Fruit fly (Drosophila melanogaster) whole organism, embryonic: ENCODE data around the gene Rhp.

ENCODE experiments used
- CG10267 ChIP-seq: fragments of 200-800 bp; sonication (Bioruptor generic); optimal IDR thresholded peaks from 2 replicates; lab custom pipeline; 2018; ENCODE audit warnings: missing biosample characterization, mild to moderate bottlenecking, missing genetic modification characterization, moderate library complexity
- CG10565 ChIP-seq: fragments of 200-800 bp; sonication (Bioruptor generic); optimal IDR thresholded peaks from 3 replicates; lab custom pipeline; 2016; ENCODE audit warnings: missing biosample characterization, mild to moderate bottlenecking, missing genetic modification characterization
- CG11398 ChIP-seq: fragments of 200-800 bp; sonication (Bioruptor generic); optimal IDR thresholded peaks from 2 replicates; lab custom pipeline; 2016; ENCODE audit warnings: missing biosample characterization, missing genetic modification characterization
- CG13123 ChIP-seq: fragments of 200-800 bp; sonication (Bioruptor generic); optimal IDR thresholded peaks from 2 replicates; lab custom pipeline; 2016; ENCODE audit warnings: missing biosample characterization, missing genetic modification characterization
- CG13287 ChIP-seq: fragments of 200-800 bp; sonication (Bioruptor generic); IDR thresholded peaks from 2 replicates; pipeline ENCODE4 v1.3.6; 2022; ENCODE audit warnings: missing biosample characterization, missing genetic modification characterization; ENCODE audit not compliant: partially characterized antibody
- CG13296 ChIP-seq: fragments of 200-800 bp; sonication (Bioruptor generic); optimal IDR thresholded peaks from 3 replicates; lab custom pipeline; 2018; ENCODE audit warnings: missing biosample characterization, mild to moderate bottlenecking, missing genetic modification characterization
- CG1529 ChIP-seq: fragments of 200-800 bp; sonication (Bioruptor generic); optimal IDR thresholded peaks from 3 replicates; lab custom pipeline; 2018; ENCODE audit warnings: missing biosample characterization, missing genetic modification characterization
- CG17385 ChIP-seq: fragments of 200-800 bp; sonication (Bioruptor generic); optimal IDR thresholded peaks from 3 replicates; lab custom pipeline; 2018; ENCODE audit warnings: missing biosample characterization, mild to moderate bottlenecking, missing genetic modification characterization
- CG17612 ChIP-seq: fragments of 200-800 bp; sonication (Bioruptor generic); IDR thresholded peaks from 2 replicates; pipeline ENCODE4 v1.3.6; 2022; ENCODE audit warnings: missing biosample characterization, missing genetic modification characterization
- CG18476 ChIP-seq: fragments of 200-800 bp; sonication (Bioruptor generic); optimal IDR thresholded peaks from 2 replicates; lab custom pipeline; 2016; ENCODE audit warnings: missing biosample characterization, mild to moderate bottlenecking, missing genetic modification characterization
- CG2120 ChIP-seq: fragments of 200-800 bp; sonication (Bioruptor generic); optimal IDR thresholded peaks from 3 replicates; lab custom pipeline; 2016; ENCODE audit warnings: missing biosample characterization, missing genetic modification characterization
- CG2199 ChIP-seq: fragments of 200-800 bp; sonication (Bioruptor generic); IDR thresholded peaks from 3 replicates; pipeline ENCODE4 v1.3.6; 2022; ENCODE audit warnings: missing biosample characterization, missing genetic modification characterization
- CG4424 ChIP-seq: fragments of 200-800 bp; sonication (Bioruptor generic); optimal IDR thresholded peaks from 3 replicates; lab custom pipeline; 2016; ENCODE audit warnings: missing biosample characterization, missing genetic modification characterization
- CG7839 ChIP-seq: fragments of 200-800 bp; sonication (Bioruptor generic); optimal IDR thresholded peaks from 3 replicates; lab custom pipeline; 2018; ENCODE audit warnings: missing biosample characterization, mild to moderate bottlenecking, missing genetic modification characterization, moderate library complexity
- CG7963 ChIP-seq: fragments of 200-800 bp; sonication (Bioruptor generic); IDR thresholded peaks from 3 replicates; pipeline ENCODE4 v1.3.6; 2022; ENCODE audit warnings: missing biosample characterization, missing genetic modification characterization; ENCODE audit not compliant: partially characterized antibody
- CG8388 ChIP-seq: fragments of 200-800 bp; sonication (Bioruptor generic); optimal IDR thresholded peaks from 2 replicates; lab custom pipeline; 2019; ENCODE audit warnings: missing biosample characterization, mild to moderate bottlenecking, missing genetic modification characterization, moderate library complexity
- CG9817 ChIP-seq: fragments of 200-800 bp; sonication (Bioruptor generic); optimal IDR thresholded peaks from 2 replicates; lab custom pipeline; 2018; ENCODE audit warnings: missing biosample characterization, mild to moderate bottlenecking, missing genetic modification characterization, moderate library complexity
- Dp ChIP-seq: fragments of 200-800 bp; sonication (Bioruptor generic); optimal IDR thresholded peaks from 2 replicates; lab custom pipeline; 2018; ENCODE audit warnings: missing biosample characterization, mild to moderate bottlenecking, missing genetic modification characterization, moderate library complexity
- Dref ChIP-seq: fragments of 200-800 bp; sonication (Bioruptor generic); IDR thresholded peaks from 2 replicates; pipeline ENCODE4 v1.3.6; 2022; ENCODE audit warnings: missing biosample characterization, missing genetic modification characterization
- Ets65A ChIP-seq: fragments of 200-800 bp; sonication (Bioruptor generic); peaks from one replicate; lab custom pipeline; 2016; ENCODE audit warnings: missing biosample characterization, missing genetic modification characterization
- Hmx ChIP-seq: fragments of 200-800 bp; sonication (Bioruptor generic); optimal IDR thresholded peaks from 2 replicates; lab custom pipeline; 2016; ENCODE audit warnings: missing biosample characterization, missing genetic modification characterization
- Hr3 ChIP-seq: fragments of 200-800 bp; sonication (Bioruptor generic); optimal IDR thresholded peaks from 3 replicates; lab custom pipeline; 2016; ENCODE audit warnings: missing biosample characterization, missing genetic modification characterization
- MBD-R2 ChIP-seq: fragments of 200-800 bp; sonication (Bioruptor generic); IDR thresholded peaks from 2 replicates; pipeline ENCODE4 v1.3.6; 2022; ENCODE audit warnings: missing biosample characterization, missing genetic modification characterization
- MESR4 ChIP-seq: fragments of 200-800 bp; sonication (Bioruptor generic); optimal IDR thresholded peaks from 2 replicates; lab custom pipeline; 2018; ENCODE audit warnings: missing biosample characterization, mild to moderate bottlenecking, missing genetic modification characterization, moderate library complexity
- Max ChIP-seq: fragments of 200-800 bp; sonication (Bioruptor generic); optimal IDR thresholded peaks from 2 replicates; lab custom pipeline; 2016; ENCODE audit warnings: missing biosample characterization, mild to moderate bottlenecking, missing genetic modification characterization
- Med ChIP-seq: fragments of 200-800 bp; sonication (Bioruptor generic); peaks from one replicate; lab custom pipeline; 2016; ENCODE audit warnings: missing biosample characterization, missing genetic modification characterization, mild to moderate bottlenecking, inconsistent platforms, moderate library complexity
- Mes4 ChIP-seq: fragments of 200-800 bp; sonication (Bioruptor generic); optimal IDR thresholded peaks from 2 replicates; lab custom pipeline; 2016; ENCODE audit warnings: missing biosample characterization, missing genetic modification characterization
- NK7.1 ChIP-seq: fragments of 200-800 bp; sonication (Bioruptor generic); optimal IDR thresholded peaks from 3 replicates; lab custom pipeline; 2016; ENCODE audit warnings: missing biosample characterization, missing genetic modification characterization
- Nf-YB ChIP-seq: fragments of 200-800 bp; sonication (Bioruptor generic); optimal IDR thresholded peaks from 3 replicates; lab custom pipeline; 2019; ENCODE audit warnings: missing biosample characterization, mild to moderate bottlenecking, missing genetic modification characterization, moderate library complexity
- Oaz ChIP-seq: fragments of 200-800 bp; sonication (Bioruptor generic); IDR thresholded peaks from 2 replicates; pipeline ENCODE4 v1.3.6; 2022; ENCODE audit warnings: missing biosample characterization, missing genetic modification characterization
- Scr ChIP-seq: fragments of 200-800 bp; sonication (Bioruptor generic); IDR thresholded peaks from 2 replicates; pipeline ENCODE4 v1.3.6; 2022; ENCODE audit warnings: missing biosample characterization, missing genetic modification characterization; ENCODE audit not compliant: partially characterized antibody
- bcd ChIP-seq: fragments of 200-800 bp; sonication (Bioruptor generic); optimal IDR thresholded peaks from 2 replicates; lab custom pipeline; 2017; ENCODE audit warnings: missing biosample characterization, mild to moderate bottlenecking, missing genetic modification characterization
- caup ChIP-seq: fragments of 200-800 bp; sonication (Bioruptor generic); optimal IDR thresholded peaks from 3 replicates; lab custom pipeline; 2017; ENCODE audit warnings: missing biosample characterization, mild to moderate bottlenecking, missing genetic modification characterization, moderate library complexity; ENCODE audit not compliant: severe bottlenecking
- cg ChIP-seq: fragments of 200-800 bp; sonication (Bioruptor generic); optimal IDR thresholded peaks from 3 replicates; lab custom pipeline; 2019; ENCODE audit warnings: missing biosample characterization, mild to moderate bottlenecking, missing genetic modification characterization, moderate library complexity
- chif ChIP-seq, 2 experiments: fragments of 200-800 bp; sonication (Bioruptor generic); optimal IDR thresholded peaks; 3 replicates each; lab custom pipeline; 2016; ENCODE audit warnings: missing biosample characterization in 2 of 2, missing genetic modification characterization in 2 of 2
- chinmo ChIP-seq: fragments of 200-800 bp; sonication (Bioruptor generic); IDR thresholded peaks from 4 replicates; pipeline ENCODE4 v1.3.6; 2022; ENCODE audit warnings: missing biosample characterization, missing genetic modification characterization; ENCODE audit not compliant: partially characterized antibody
- chm ChIP-seq: fragments of 200-800 bp; sonication (Bioruptor generic); IDR thresholded peaks from 2 replicates; pipeline ENCODE4 v1.3.6; 2022; ENCODE audit warnings: missing biosample characterization, missing genetic modification characterization
- danr ChIP-seq: fragments of 200-800 bp; sonication (Bioruptor generic); IDR thresholded peaks from 2 replicates; pipeline ENCODE4 v1.3.6; 2022; ENCODE audit warnings: missing biosample characterization, missing genetic modification characterization
- en ChIP-seq: fragments of 200-800 bp; sonication (Bioruptor generic); optimal IDR thresholded peaks from 2 replicates; lab custom pipeline; 2016; ENCODE audit warnings: missing biosample characterization, missing genetic modification characterization
- fd64A ChIP-seq: fragments of 200-800 bp; sonication (Bioruptor generic); optimal IDR thresholded peaks from 3 replicates; lab custom pipeline; 2018; ENCODE audit warnings: missing biosample characterization, mild to moderate bottlenecking, missing genetic modification characterization
- gt ChIP-seq: fragments of 200-800 bp; sonication (Bioruptor generic); IDR thresholded peaks from 2 replicates; pipeline ENCODE4 v1.3.6; 2022; ENCODE audit warnings: missing biosample characterization, missing genetic modification characterization
- mirr ChIP-seq: fragments of 200-800 bp; sonication (Bioruptor generic); optimal IDR thresholded peaks from 3 replicates; lab custom pipeline; 2018; ENCODE audit warnings: missing biosample characterization, mild to moderate bottlenecking, missing genetic modification characterization
- nmo ChIP-seq: fragments of 200-800 bp; sonication (Bioruptor generic); optimal IDR thresholded peaks from 2 replicates; lab custom pipeline; 2018; ENCODE audit warnings: missing biosample characterization, mild to moderate bottlenecking, missing genetic modification characterization, moderate library complexity
- org-1 ChIP-seq: fragments of 200-800 bp; sonication (Bioruptor generic); optimal IDR thresholded peaks from 2 replicates; lab custom pipeline; 2017; ENCODE audit warnings: missing biosample characterization, missing genetic modification characterization
- p53 ChIP-seq: fragments of 200-800 bp; sonication (Bioruptor generic); optimal IDR thresholded peaks from 2 replicates; lab custom pipeline; 2016; ENCODE audit warnings: missing biosample characterization, missing genetic modification characterization
- repo ChIP-seq: fragments of 200-800 bp; sonication (Bioruptor generic); optimal IDR thresholded peaks from 2 replicates; lab custom pipeline; 2016; ENCODE audit warnings: missing biosample characterization, missing genetic modification characterization
- ro ChIP-seq: fragments of 200-800 bp; sonication (Bioruptor generic); IDR thresholded peaks from 2 replicates; pipeline ENCODE4 v1.3.6; 2022; ENCODE audit warnings: missing biosample characterization, missing genetic modification characterization
- slou ChIP-seq: fragments of 200-800 bp; sonication (Bioruptor generic); optimal IDR thresholded peaks from 3 replicates; lab custom pipeline; 2016; ENCODE audit warnings: missing biosample characterization, missing genetic modification characterization
- sug ChIP-seq: fragments of 200-800 bp; optimal IDR thresholded peaks from 2 replicates; lab custom pipeline; 2019; ENCODE audit warnings: missing biosample characterization, mild to moderate bottlenecking, missing genetic modification characterization, moderate library complexity
- tgo ChIP-seq: fragments of 200-800 bp; sonication (Bioruptor generic); IDR thresholded peaks from 3 replicates; pipeline ENCODE4 v1.3.6; 2022; ENCODE audit warnings: missing biosample characterization, missing genetic modification characterization
- tna ChIP-seq: fragments of 200-800 bp; sonication (Bioruptor generic); IDR thresholded peaks from 2 replicates; pipeline ENCODE4 v1.3.6; 2022; ENCODE audit warnings: missing biosample characterization, missing genetic modification characterization; ENCODE audit not compliant: partially characterized antibody
- zen2 ChIP-seq: fragments of 200-800 bp; sonication (Bioruptor generic); IDR thresholded peaks from 3 replicates; pipeline ENCODE4 v1.3.6; 2022; ENCODE audit warnings: missing biosample characterization, missing genetic modification characterization; ENCODE audit not compliant: partially characterized antibody

Rhp gene

DNA sequence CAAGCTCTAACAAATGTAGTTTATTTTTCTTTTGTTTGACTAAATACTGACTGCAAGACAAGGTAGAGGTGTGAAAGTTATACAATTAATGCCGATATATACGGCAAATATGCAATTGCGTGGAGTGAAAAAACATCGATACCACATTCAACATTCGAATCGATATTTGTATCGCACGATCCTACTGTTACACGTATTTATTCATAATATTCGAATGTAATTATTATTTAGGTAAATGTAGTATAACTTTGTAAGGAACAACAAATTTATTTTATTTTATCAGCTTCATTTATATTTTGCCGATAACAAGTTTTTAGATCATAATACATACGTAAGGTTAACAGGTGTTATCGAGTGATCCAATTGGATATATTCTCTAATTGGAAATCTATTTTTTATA is 46.7 kb downstream of the Rhp start, which contains the start of gene Chc (continued):
- TF ChIP-seq tna (peak; percentile 96), CG7839 (no peak), repo (GFP tag; lab: Kevin White, UChicago) (no peak), MESR4 (GFP tag; lab: Kevin White, UChicago) (peak; percentile 7), Scr (peak; percentile 97), NK7.1 (no peak), MBD-R2 (GFP tag; lab: Robert Waterston, UW) (peak; percentile 59), CG7963 (GFP tag; lab: Robert Waterston, UW) (peak; percentile 97), caup (GFP tag; lab: Kevin White, UChicago) (no peak), bcd (GFP tag; lab: Kevin White, UChicago) (no peak), CG13296 (GFP tag; lab: Kevin White, UChicago) (no peak), nmo (peak; percentile 34), CG2120 (peak; percentile 21), CG9817 (tag; lab: Kevin White, UChicago) (no peak), Hr3 (no peak), sug (tag; lab: Kevin White, UChicago) (no peak), zen2 (GFP tag; lab: Robert Waterston, UW) (peak; percentile 95), Mes4 (GFP tag; lab: Kevin White, UChicago) (no peak), tgo (GFP tag; lab: Robert Waterston, UW) (no peak), Oaz (no peak), chif (GFP tag; optimal IDR thresholded peaks at IDR 0.05; lab: Kevin White, UChicago) (no peak), fd64A (GFP tag; lab: Kevin White, UChicago) (no peak), chinmo (peak; percentile 98), CG18476 (no peak), p53 (GFP tag; lab: Kevin White, UChicago) (no peak), CG17612 (GFP tag; lab: Robert Waterston, UW) (no peak), gt (GFP tag; lab: Robert Waterston, UW) (no peak), Dp (GFP tag; lab: Kevin White, UChicago) (peak; percentile 43), danr (GFP tag; lab: Robert Waterston, UW) (no peak), Ets65A (no peak), CG13123 (no peak), cg (no peak), CG1529 (GFP tag; lab: Kevin White, UChicago) (no peak), CG13287 (GFP tag; lab: Robert Waterston, UW) (peak; percentile 96), chm (GFP tag; lab: Robert Waterston, UW) (no peak), Hmx (GFP tag; lab: Kevin White, UChicago) (no peak), CG8388 (GFP tag; lab: Kevin White, UChicago) (no peak), CG10565 (no peak), Med (GFP tag; lab: Kevin White, UChicago) (peak; percentile 76), CG10267 (peak; percentile 25), Dref (peak; percentile 91), mirr (GFP tag; lab: Kevin White, UChicago) (no peak), CG4424 (GFP tag; lab: Kevin White, UChicago) (no peak), en (GFP tag; lab: Kevin White, UChicago) (no peak), slou (GFP tag; lab: Kevin White, UChicago) (no peak), Nf-YB (GFP tag; lab: Kevin White, UChicago) (no peak), CG11398 (no peak), CG17385 (no peak), org-1 (GFP tag; lab: Kevin White, UChicago) (no peak), Max (GFP tag; lab: Kevin White, UChicago) (peak; percentile 13), ro (GFP tag; lab: Robert Waterston, UW) (no peak), CG2199 (no peak)
